Worm (Caenorhabditis elegans): Measurements from ENCODE around the gene alp-1.

alp-1 gene

ce11 chrIV:8827500-8827899, 24.8 kb upstream of the alp-1 start, which contains the start of gene T28C6.7:
TSS of gene T28C6.7 (plus strand) at chrIV:8827800.
- TF ChIP-seq snpc-4 (tag; optimal IDR thresholded peaks at IDR 0.05) (no peak), pha-4 (GFP tag; IDR thresholded peaks at IDR 0.05) (no peak), pha-4 (tag; optimal IDR thresholded peaks at IDR 0.05) (no peak), R02D3.7 (tag; optimal IDR thresholded peaks at IDR 0.05) (no peak), arid-1 (GFP tag; conservative IDR thresholded peaks at IDR 0.05) (no peak), nhr-28 (tag; optimal IDR thresholded peaks at IDR 0.05) (no peak), unc-130 (GFP tag; optimal IDR thresholded peaks at IDR 0.05) (no peak), T26A8.4 (GFP tag; IDR thresholded peaks at IDR 0.05) (no peak), mdt-29 (GFP tag; IDR thresholded peaks at IDR 0.05) (no peak)

ce11 chrIV:8830591-8830990, 21.7 kb upstream of the alp-1 start, which contains the start of gene T28C6.8:
TSS of gene T28C6.8 (minus strand) at chrIV:8830727.
- TF ChIP-seq nhr-6 (tag; optimal IDR thresholded peaks at IDR 0.05) (no peak), mdl-1 (tag; optimal IDR thresholded peaks at IDR 0.05) (peak in 1 of 2 experiments; percentile 47), ceh-20 (GFP tag; IDR thresholded peaks at IDR 0.05) (no peak), Y105C5A.15 (GFP tag; IDR thresholded peaks at IDR 0.05) (no peak), daf-16 (GFP tag; optimal IDR thresholded peaks at IDR 0.05) (no peak), daf-16 (tag; optimal IDR thresholded peaks at IDR 0.05) (peak; percentile 93), cey-2 (tag; optimal IDR thresholded peaks at IDR 0.05; ENCODE audit: borderline replicate concordance, insufficient read depth) (peak; percentile 33), ceh-82 (tag; optimal IDR thresholded peaks at IDR 0.05) (no peak), dmd-8 (GFP tag; IDR thresholded peaks at IDR 0.05) (no peak), egl-27 (tag; optimal IDR thresholded peaks at IDR 0.05) (no peak), T26A8.4 (GFP tag; IDR thresholded peaks at IDR 0.05) (peak; percentile 67), daf-8 (GFP tag; IDR thresholded peaks at IDR 0.05) (no peak), rbr-2 (tag; optimal IDR thresholded peaks at IDR 0.05) (no peak), aha-1 (tag) (peak; percentile 77), nhr-102 (tag; optimal IDR thresholded peaks at IDR 0.05) (no peak), unc-130 (GFP tag; optimal IDR thresholded peaks at IDR 0.05) (no peak), Y5F2A.4 (GFP tag; optimal IDR thresholded peaks at IDR 0.05) (no peak), nhr-237 (tag; optimal IDR thresholded peaks at IDR 0.05) (no peak), ctbp-1 (GFP tag; IDR thresholded peaks at IDR 0.05) (no peak), nhr-10 (tag; optimal IDR thresholded peaks at IDR 0.05) (no peak), zag-1 (tag; optimal IDR thresholded peaks at IDR 0.05) (no peak), ama-1 (optimal IDR thresholded peaks at IDR 0.05) (no peak), tag-97 (GFP tag; IDR thresholded peaks at IDR 0.05) (no peak), lim-7 (GFP tag; IDR thresholded peaks at IDR 0.05) (no peak), lin-13 (GFP tag; optimal IDR thresholded peaks at IDR 0.05) (peak; percentile 16), F10B5.3 (tag; optimal IDR thresholded peaks at IDR 0.05) (no peak), aly-2 (tag; optimal IDR thresholded peaks at IDR 0.05) (no peak), spr-3 (GFP tag; optimal IDR thresholded peaks at IDR 0.05) (no peak), arid-1 (GFP tag; conservative IDR thresholded peaks at IDR 0.05) (no peak), dmd-9 (GFP tag; IDR thresholded peaks at IDR 0.05) (no peak), T20F7.1 (GFP tag; optimal IDR thresholded peaks at IDR 0.05) (no peak), F26F4.8 (GFP tag; conservative IDR thresholded peaks at IDR 0.05) (no peak), lin-39 (tag; optimal IDR thresholded peaks at IDR 0.05) (no peak), F49E8.2 (tag; optimal IDR thresholded peaks at IDR 0.05; ENCODE audit: borderline replicate concordance) (no peak), unc-39 (tag; optimal IDR thresholded peaks at IDR 0.05) (no peak), lin-29 (GFP tag; IDR thresholded peaks at IDR 0.05) (no peak), mxl-3 (GFP tag; optimal IDR thresholded peaks at IDR 0.05) (peak; percentile 83), set-16 (GFP tag; IDR thresholded peaks at IDR 0.05) (no peak), mxl-2 (GFP tag; conservative IDR thresholded peaks at IDR 0.05) (no peak), ZK337.2 (GFP tag; IDR thresholded peaks at IDR 0.05) (no peak), pqm-1 (tag; optimal IDR thresholded peaks at IDR 0.05) (peak; percentile 22), ceh-44 (GFP tag; IDR thresholded peaks at IDR 0.05) (no peak), lin-1 (GFP tag; IDR thresholded peaks at IDR 0.05) (0 out of 2 replicates have a peak, but pooled peaks have one; percentile 25), ztf-11 (tag; optimal IDR thresholded peaks at IDR 0.05) (no peak), F37D6.2 (tag; optimal IDR thresholded peaks at IDR 0.05) (no peak), zip-2 (tag; optimal IDR thresholded peaks at IDR 0.05) (no peak)

All from whole organism, L4 larva.